Fruit fly (Drosophila melanogaster) whole organism, adult: ENCODE data around the gene Pen.
A peak's percentile ranks its signal among the peaks of the same experiment; 100 is the strongest.

Experiments
- CG11617 ChIP-seq: fragments of 200-800 bp; sonication (Bioruptor generic); optimal IDR thresholded peaks from 2 replicates; lab custom pipeline; 2017; ENCODE audit warnings: mild to moderate bottlenecking, missing biosample characterization, missing genetic modification reagents, missing genetic modification characterization
- CG12768 ChIP-seq: fragments of 200-800 bp; sonication (Bioruptor generic); optimal IDR thresholded peaks from 2 replicates; lab custom pipeline; 2017; ENCODE audit warnings: missing biosample characterization, missing genetic modification characterization, mild to moderate bottlenecking, moderate library complexity, missing genetic modification reagents
- CG14711 ChIP-seq: fragments of 200-800 bp; sonication (Bioruptor generic); optimal IDR thresholded peaks from 2 replicates; lab custom pipeline; 2018; ENCODE audit warnings: missing biosample characterization, mild to moderate bottlenecking, missing genetic modification characterization, moderate library complexity
- CG1620 ChIP-seq: fragments of 200-800 bp; sonication (Bioruptor generic); optimal IDR thresholded peaks from 2 replicates; lab custom pipeline; 2016; ENCODE audit warnings: missing biosample characterization, missing genetic modification characterization
- CG33017 ChIP-seq: fragments of 200-800 bp; sonication (Bioruptor generic); optimal IDR thresholded peaks from 2 replicates; lab custom pipeline; 2018; ENCODE audit warnings: missing biosample characterization, mild to moderate bottlenecking, missing genetic modification characterization, moderate library complexity
- CG5204 ChIP-seq: fragments of 200-800 bp; sonication (Bioruptor generic); optimal IDR thresholded peaks from 2 replicates; lab custom pipeline; 2016; ENCODE audit warnings: missing biosample characterization, missing genetic modification characterization
- CG7045 ChIP-seq: fragments of 200-800 bp; sonication (Bioruptor generic); optimal IDR thresholded peaks from 2 replicates; lab custom pipeline; 2017; ENCODE audit warnings: missing biosample characterization, mild to moderate bottlenecking, missing genetic modification characterization
- CG7101 ChIP-seq: fragments of 200-800 bp; sonication (Bioruptor generic); optimal IDR thresholded peaks from 2 replicates; lab custom pipeline; 2018; ENCODE audit warnings: missing biosample characterization, mild to moderate bottlenecking, missing genetic modification characterization, moderate library complexity
- Clk ChIP-seq: fragments of 200-800 bp; sonication (Bioruptor generic); optimal IDR thresholded peaks from 2 replicates; lab custom pipeline; 2017; ENCODE audit warnings: missing biosample characterization, missing genetic modification characterization
- Crg-1 ChIP-seq: fragments of 200-800 bp; sonication (Bioruptor generic); optimal IDR thresholded peaks from 2 replicates; lab custom pipeline; 2016; ENCODE audit warnings: missing biosample characterization, missing genetic modification characterization
- Hr96 ChIP-seq: fragments of 200-800 bp; sonication (Bioruptor generic); optimal IDR thresholded peaks from 2 replicates; lab custom pipeline; 2016; ENCODE audit warnings: missing biosample characterization, missing genetic modification characterization
- Mnt ChIP-seq: fragments of 200-800 bp; sonication (Bioruptor generic); optimal IDR thresholded peaks from 2 replicates; lab custom pipeline; 2016; ENCODE audit warnings: missing biosample characterization, mild to moderate bottlenecking, missing genetic modification characterization
- bab1 ChIP-seq: fragments of 200-800 bp; sonication (Bioruptor generic); optimal IDR thresholded peaks from 3 replicates; lab custom pipeline; 2019; ENCODE audit warnings: missing biosample characterization, mild to moderate bottlenecking, missing genetic modification characterization, moderate library complexity
- cic ChIP-seq: fragments of 200-800 bp; sonication (Bioruptor generic); optimal IDR thresholded peaks from 2 replicates; lab custom pipeline; 2017; ENCODE audit warnings: missing biosample characterization, mild to moderate bottlenecking, missing genetic modification characterization, moderate library complexity
- cnc ChIP-seq, 2 experiments: fragments of >200 bp; optimal IDR thresholded peaks; 2 replicates each; lab custom pipeline; 2017
- kay ChIP-seq: fragments of 200-800 bp; sonication (Bioruptor generic); peaks from one replicate; lab custom pipeline; 2016; ENCODE audit warnings: missing biosample characterization, missing genetic modification characterization, borderline replicate concordance
- ovo ChIP-seq: fragments of 200-800 bp; sonication (Bioruptor generic); optimal IDR thresholded peaks from 2 replicates; lab custom pipeline; 2016; ENCODE audit warnings: missing biosample characterization, missing genetic modification characterization
- pad ChIP-seq: fragments of 200-800 bp; sonication (Bioruptor generic); optimal IDR thresholded peaks from 3 replicates; lab custom pipeline; 2017; ENCODE audit warnings: missing biosample characterization, missing genetic modification characterization, mild to moderate bottlenecking, moderate library complexity, missing genetic modification reagents
- tj ChIP-seq: fragments of 200-800 bp; sonication (Bioruptor generic); optimal IDR thresholded peaks from 3 replicates; lab custom pipeline; 2017; ENCODE audit warnings: missing biosample characterization, mild to moderate bottlenecking, missing genetic modification characterization, moderate library complexity
- toe ChIP-seq: fragments of 200-800 bp; sonication (Bioruptor generic); optimal IDR thresholded peaks from 2 replicates; lab custom pipeline; 2016; ENCODE audit warnings: missing biosample characterization, missing genetic modification characterization

The Pen gene

DNA sequence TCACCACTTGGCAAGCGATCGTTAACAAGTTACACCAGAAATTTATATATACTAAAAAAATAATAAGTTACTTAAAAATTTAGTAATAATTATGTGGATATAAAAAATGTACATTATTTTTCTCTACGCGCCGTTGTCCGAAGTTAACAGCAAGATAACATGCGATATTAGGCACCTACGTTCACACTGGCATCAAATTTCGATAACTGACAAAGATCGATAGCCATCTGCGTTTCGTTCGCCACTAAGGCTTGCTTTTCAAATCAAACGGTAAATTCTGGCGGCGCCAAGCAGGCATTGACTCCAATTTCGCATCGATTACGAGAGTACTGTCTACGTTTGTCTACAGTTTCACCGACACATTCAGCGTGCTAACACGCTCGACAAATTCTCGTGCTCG, at the start of gene Pen:
Gene Pen, plus strand, starts transcription at position 196 of the 400 bp plus-strand sequence.
- TF ChIP-seq pad (no peak), cic (no peak), Clk (GFP tag; lab: Kevin White, UChicago) (no peak), CG11617 (no peak), ovo (no peak), CG5204 (no peak), Hr96 (GFP tag; lab: Kevin White, UChicago) (no peak), CG1620 (GFP tag; lab: Kevin White, UChicago) (no peak), bab1 (no peak), CG14711 (tag; lab: Kevin White, UChicago) (no peak), CG33017 (tag; lab: Kevin White, UChicago) (no peak), CG7101 (tag; lab: Kevin White, UChicago) (no peak)

dm6 chr2L:10009293-10009695, 47.4 kb upstream of the Pen start, which contains the start of gene Trp1:
Trp1 (plus strand) TSS chr2L:10009381.
- TF ChIP-seq kay (GFP tag; lab: Kevin White, UChicago): peak; percentile 24
- no peak for TF ChIP-seq bab1
- no peak for TF ChIP-seq cnc (optimal IDR thresholded peaks at IDR 0.05; lab: Kevin White, UChicago)
- TF ChIP-seq CG1620 (GFP tag; lab: Kevin White, UChicago): no peak
- no peak for TF ChIP-seq CG12768 (GFP tag; lab: Kevin White, UChicago)
- peak; percentile 6 for TF ChIP-seq CG7101 (tag; lab: Kevin White, UChicago)
- peak; percentile 19 for TF ChIP-seq toe (GFP tag; lab: Kevin White, UChicago)
- peak; percentile 18 for TF ChIP-seq CG5204
- TF ChIP-seq tj (GFP tag; lab: Kevin White, UChicago): no peak
- TF ChIP-seq CG33017 (tag; lab: Kevin White, UChicago): no peak
- TF ChIP-seq Hr96 (GFP tag; lab: Kevin White, UChicago): peak; percentile 25
- TF ChIP-seq Clk (GFP tag; lab: Kevin White, UChicago): no peak
- no peak for TF ChIP-seq CG11617
- no peak for TF ChIP-seq CG7045 (GFP tag; lab: Kevin White, UChicago)
- TF ChIP-seq CG14711 (tag; lab: Kevin White, UChicago): no peak
- TF ChIP-seq pad: no peak
- no peak for TF ChIP-seq ovo
- no peak for TF ChIP-seq cic
- TF ChIP-seq Mnt (GFP tag; lab: Kevin White, UChicago): peak; percentile 20
- no peak for TF ChIP-seq Crg-1 (GFP tag; lab: Kevin White, UChicago)

DNA sequence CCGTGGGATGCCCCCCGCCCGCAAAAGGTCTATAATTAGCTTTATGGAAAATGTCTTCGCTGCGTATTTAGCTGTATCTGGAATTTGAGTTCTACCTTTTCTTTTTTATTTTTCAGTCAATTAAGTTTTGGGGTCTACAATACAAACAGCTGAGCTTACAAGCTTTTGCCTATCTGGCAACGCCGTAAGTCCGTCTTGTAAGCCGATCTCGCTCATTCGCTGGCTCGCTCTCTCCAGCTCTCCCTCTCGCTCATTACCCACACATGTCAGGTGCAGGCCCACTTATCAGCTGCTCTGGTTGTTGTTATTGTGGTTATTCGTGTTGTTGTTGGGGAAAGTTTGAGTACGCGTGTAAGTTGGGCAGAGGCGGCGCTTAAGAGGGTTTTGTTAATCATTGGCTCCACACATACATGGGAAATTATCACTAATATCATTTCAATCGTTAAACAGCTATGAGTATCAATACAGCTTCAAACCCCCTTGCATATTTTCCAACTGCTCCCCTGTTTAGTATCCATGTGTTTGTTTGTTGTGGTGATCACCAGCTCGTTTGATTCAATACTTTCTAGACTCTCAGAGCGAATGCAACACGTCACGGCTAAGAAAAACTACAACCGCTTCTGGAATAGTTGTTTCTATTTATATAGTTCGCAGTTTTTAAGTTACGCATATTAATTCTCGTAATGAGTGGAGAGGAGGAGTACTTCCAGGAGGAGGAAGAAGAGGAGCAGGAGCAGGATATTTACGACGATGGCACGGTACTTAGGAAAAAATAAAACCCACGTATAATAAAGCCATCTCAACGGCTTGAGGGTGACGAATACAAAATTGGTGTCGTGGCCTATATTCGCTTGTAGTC, 46.7 kb upstream of the Pen start:
- TF ChIP-seq Crg-1 (GFP tag; lab: Kevin White, UChicago) (peak; percentile 98), CG1620 (GFP tag; lab: Kevin White, UChicago) (peak; percentile 98), CG5204 (peak; percentile 99), CG12768 (GFP tag; lab: Kevin White, UChicago) (peak; percentile 99), bab1 (peak; percentile 99), Clk (GFP tag; lab: Kevin White, UChicago) (peak; percentile 98), ovo (peak; percentile 91), pad (peak; percentile 94), CG33017 (tag; lab: Kevin White, UChicago) (peak; percentile 99), CG7101 (tag; lab: Kevin White, UChicago) (peak; percentile 99), kay (GFP tag; lab: Kevin White, UChicago) (peak; percentile 97), cnc (optimal IDR thresholded peaks at IDR 0.05; lab: Kevin White, UChicago) (no peak), CG7045 (GFP tag; lab: Kevin White, UChicago) (peak; percentile 99), Hr96 (GFP tag; lab: Kevin White, UChicago) (peak; percentile 99), CG14711 (tag; lab: Kevin White, UChicago) (peak; percentile 96), CG11617 (peak; percentile 97), cic (peak; percentile 97), toe (GFP tag; lab: Kevin White, UChicago) (peak; percentile 99), tj (GFP tag; lab: Kevin White, UChicago) (peak; percentile 80), Mnt (GFP tag; lab: Kevin White, UChicago) (peak; percentile 98)

DNA sequence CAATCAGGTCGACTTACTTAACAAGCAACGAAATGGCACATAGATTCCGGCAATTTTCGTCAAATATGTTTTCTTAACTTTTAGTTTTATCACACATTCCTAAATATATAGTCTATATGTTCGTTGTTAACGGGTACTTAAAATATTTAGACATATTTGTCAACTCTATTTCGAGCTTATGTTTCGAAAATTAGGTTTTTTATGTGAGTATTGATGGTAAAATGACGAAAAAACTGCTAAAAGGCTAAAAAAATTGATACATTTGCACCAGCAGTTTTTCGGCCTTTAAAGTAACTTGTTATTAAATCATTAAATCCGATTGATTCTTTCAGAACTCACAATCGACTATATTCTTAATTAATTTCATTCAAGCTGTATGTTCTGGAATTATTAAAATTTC, 39.3 kb upstream of the Pen start, which contains the start of gene CG13131:
Gene CG13131, minus strand, starts transcription at position 101 of the 400 bp plus-strand sequence.
- TF ChIP-seq Clk (GFP tag; lab: Kevin White, UChicago): no peak
- no peak for TF ChIP-seq Hr96 (GFP tag; lab: Kevin White, UChicago)
- no peak for TF ChIP-seq Mnt (GFP tag; lab: Kevin White, UChicago)
- no peak for TF ChIP-seq cnc (optimal IDR thresholded peaks at IDR 0.05; lab: Kevin White, UChicago)
- TF ChIP-seq toe (GFP tag; lab: Kevin White, UChicago): no peak
- no peak for TF ChIP-seq CG7101 (tag; lab: Kevin White, UChicago)
- TF ChIP-seq CG12768 (GFP tag; lab: Kevin White, UChicago): no peak
- no peak for TF ChIP-seq kay (GFP tag; lab: Kevin White, UChicago)
- no peak for TF ChIP-seq CG11617

DNA sequence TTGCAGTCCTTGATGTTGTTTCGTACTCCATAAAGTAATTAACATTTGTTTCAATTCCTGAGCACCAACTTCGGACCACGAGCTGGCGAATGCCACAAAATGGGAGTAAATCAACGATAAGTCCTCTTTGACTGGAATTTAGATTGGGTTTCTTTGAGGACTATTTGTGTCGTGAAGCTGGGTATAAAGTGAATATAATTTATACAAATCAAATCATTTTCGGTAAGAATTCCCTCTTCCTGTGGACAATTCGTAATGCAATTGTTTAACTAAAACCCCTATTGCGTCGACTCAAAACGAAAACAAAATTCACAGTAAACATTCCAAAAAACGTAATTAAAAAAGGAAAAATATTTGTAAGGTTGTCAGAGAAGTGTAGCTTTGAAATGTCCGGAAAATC, 30.3 kb upstream of the Pen start, which contains the start of gene CG13127:
Gene CG13127, plus strand, starts transcription at position 301 of the 400 bp plus-strand sequence.
- TF ChIP-seq CG33017 (tag; lab: Kevin White, UChicago) (no peak), ovo (no peak), toe (GFP tag; lab: Kevin White, UChicago) (no peak), Clk (GFP tag; lab: Kevin White, UChicago) (no peak), CG7045 (GFP tag; lab: Kevin White, UChicago) (no peak), Hr96 (GFP tag; lab: Kevin White, UChicago) (no peak), tj (GFP tag; lab: Kevin White, UChicago) (no peak), Mnt (GFP tag; lab: Kevin White, UChicago) (no peak), kay (GFP tag; lab: Kevin White, UChicago) (no peak), CG12768 (GFP tag; lab: Kevin White, UChicago) (no peak), CG5204 (no peak), bab1 (no peak), CG1620 (GFP tag; lab: Kevin White, UChicago) (no peak), CG7101 (tag; lab: Kevin White, UChicago) (no peak)
